Fruit fly (Drosophila melanogaster): ENCODE data around the gene r-l.

dm6 chr3R:21091500-21091899 lies 18.4 kb upstream of the r-l start:
- TF ChIP-seq pan (optimal IDR thresholded peaks at IDR 0.05) (no peak), Dfd (GFP tag; optimal IDR thresholded peaks at IDR 0.05) (no peak), OdsH (GFP tag; optimal IDR thresholded peaks at IDR 0.05) (no peak), Sp1 (GFP tag; optimal IDR thresholded peaks at IDR 0.05) (no peak), fru (GFP tag; optimal IDR thresholded peaks at IDR 0.05) (no peak)
